Worm (Caenorhabditis elegans): ENCODE data around the gene F35H8.12.

The F35H8.12 gene

ce11 chrII:9553179-9553578 lies 1.5 kb downstream of the F35H8.12 start, which contains the start of gene F35H8.1:
Gene F35H8.1, minus strand, starts transcription at chrII:9553279.
- TF ChIP-seq unc-62 (GFP tag; optimal IDR thresholded peaks at IDR 0.05) (no peak), jun-1 (tag; optimal IDR thresholded peaks at IDR 0.05) (no peak), nhr-25 (tag; optimal IDR thresholded peaks at IDR 0.05) (no peak), egl-5 (tag; optimal IDR thresholded peaks at IDR 0.05) (no peak), nhr-28 (tag; optimal IDR thresholded peaks at IDR 0.05) (no peak), lin-15B (tag; optimal IDR thresholded peaks at IDR 0.05) (no peak), nhr-43 (tag; optimal IDR thresholded peaks at IDR 0.05; ENCODE audit: poor library complexity, severe bottlenecking) (no peak), nhr-11 (tag; optimal IDR thresholded peaks at IDR 0.05) (no peak), ZK546.5 (tag; optimal IDR thresholded peaks at IDR 0.05) (no peak), ztf-11 (tag; optimal IDR thresholded peaks at IDR 0.05) (no peak)

ce11 chrII:9554925-9555553 lies 3.4 kb downstream of the F35H8.12 start, which contains the start of gene F35H8.2:
Gene F35H8.2, plus strand, starts transcription at chrII:9555503.
- TF ChIP-seq pqm-1 (tag; optimal IDR thresholded peaks at IDR 0.05) = no peak
- TF ChIP-seq elt-2 (tag; optimal IDR thresholded peaks at IDR 0.05) = no peak
- no peak for TF ChIP-seq ama-1 (optimal IDR thresholded peaks at IDR 0.05)
- TF ChIP-seq nhr-25 (tag; optimal IDR thresholded peaks at IDR 0.05) = peak; percentile 69
- peak; percentile 58 for TF ChIP-seq nhr-43 (tag; optimal IDR thresholded peaks at IDR 0.05; ENCODE audit: poor library complexity, severe bottlenecking)
- TF ChIP-seq nhr-23 (tag; optimal IDR thresholded peaks at IDR 0.05) = peak; percentile 58

- TF ChIP-seq nhr-76 (tag; optimal IDR thresholded peaks at IDR 0.05) (no peak), ceh-16 (tag; optimal IDR thresholded peaks at IDR 0.05) (no peak), fkh-2 (tag; optimal IDR thresholded peaks at IDR 0.05) (no peak), ZK546.5 (tag; optimal IDR thresholded peaks at IDR 0.05) (no peak), ceh-9 (tag; optimal IDR thresholded peaks at IDR 0.05) (no peak), daf-12 (tag; optimal IDR thresholded peaks at IDR 0.05) (no peak), nhr-11 (tag; optimal IDR thresholded peaks at IDR 0.05) (no peak), egl-27 (tag; optimal IDR thresholded peaks at IDR 0.05) (no peak), nhr-25 (tag; optimal IDR thresholded peaks at IDR 0.05) (no peak), pqm-1 (tag; optimal IDR thresholded peaks at IDR 0.05) (no peak), lin-15B (tag; optimal IDR thresholded peaks at IDR 0.05) (no peak), ztf-4 (tag; optimal IDR thresholded peaks at IDR 0.05) (no peak), snpc-4 (tag; optimal IDR thresholded peaks at IDR 0.05) (no peak), unc-39 (tag; optimal IDR thresholded peaks at IDR 0.05) (no peak), nhr-43 (tag; optimal IDR thresholded peaks at IDR 0.05; ENCODE audit: poor library complexity, severe bottlenecking) (no peak), lsy-12 (tag; optimal IDR thresholded peaks at IDR 0.05) (no peak)
Measured at ce11 chrII:9556582-9556981, 4.9 kb downstream of the F35H8.12 start.

ce11 chrII:9557437-9558150 lies 6.0 kb downstream of the F35H8.12 start, which contains the start of gene zfp-2:
Gene zfp-2, plus strand, starts transcription at chrII:9557650.
- TF ChIP-seq hmg-11 (tag; optimal IDR thresholded peaks at IDR 0.05) (peak; percentile 74), R02D3.7 (tag; optimal IDR thresholded peaks at IDR 0.05) (peak; percentile 75), lin-15B (tag; optimal IDR thresholded peaks at IDR 0.05) (peak; percentile 27), elt-2 (tag; optimal IDR thresholded peaks at IDR 0.05) (no peak), nhr-23 (tag; optimal IDR thresholded peaks at IDR 0.05) (no peak), nfya-1 (tag; optimal IDR thresholded peaks at IDR 0.05; ENCODE audit: insufficient read depth) (peak; percentile 43)

DNA sequence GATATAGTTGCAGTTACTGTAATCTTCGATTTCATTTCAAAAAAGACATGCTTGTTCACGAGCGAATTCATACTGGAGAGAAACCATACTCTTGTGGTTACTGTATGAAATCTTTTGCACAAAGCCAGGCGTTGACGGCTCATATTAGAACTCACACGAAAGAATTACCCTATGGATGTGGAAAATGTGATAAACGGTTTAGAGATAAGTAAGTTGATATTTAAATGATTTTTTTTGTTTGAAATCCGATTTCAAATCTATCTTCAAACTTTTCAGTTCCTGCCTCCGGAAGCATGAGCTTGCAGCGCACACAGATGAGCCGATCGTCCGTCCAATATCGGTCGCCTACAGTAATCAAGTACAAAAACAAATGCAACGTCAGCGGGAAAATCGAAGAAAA lies 7.3 kb downstream of the F35H8.12 start:
- TF ChIP-seq fkh-10 (GFP tag; optimal IDR thresholded peaks at IDR 0.05) = no peak
- TF ChIP-seq daf-12 (tag; optimal IDR thresholded peaks at IDR 0.05) = no peak
- TF ChIP-seq mdl-1 (tag; optimal IDR thresholded peaks at IDR 0.05) = no peak
- no peak for TF ChIP-seq nhr-43 (tag; optimal IDR thresholded peaks at IDR 0.05; ENCODE audit: poor library complexity, severe bottlenecking)
- no peak for TF ChIP-seq lin-39 (tag; optimal IDR thresholded peaks at IDR 0.05)
- TF ChIP-seq snpc-4 (tag; optimal IDR thresholded peaks at IDR 0.05) = no peak
- TF ChIP-seq egl-5 (tag; optimal IDR thresholded peaks at IDR 0.05) = no peak
- TF ChIP-seq elt-2 (tag; optimal IDR thresholded peaks at IDR 0.05) = no peak
- TF ChIP-seq nhr-67 (tag; optimal IDR thresholded peaks at IDR 0.05) = no peak
- no peak for TF ChIP-seq tbx-2 (tag; optimal IDR thresholded peaks at IDR 0.05)
